Worm (Caenorhabditis elegans): ENCODE data around the gene Y69E1A.8.
A peak's percentile ranks its signal among the peaks of the same experiment; 100 is the strongest.
"Not testable (repeated sequence)": the region's sequence is repeated elsewhere in the genome, so short reads cannot be mapped to it uniquely, and the experiment has no call there.

The Y69E1A.8 gene

DNA sequence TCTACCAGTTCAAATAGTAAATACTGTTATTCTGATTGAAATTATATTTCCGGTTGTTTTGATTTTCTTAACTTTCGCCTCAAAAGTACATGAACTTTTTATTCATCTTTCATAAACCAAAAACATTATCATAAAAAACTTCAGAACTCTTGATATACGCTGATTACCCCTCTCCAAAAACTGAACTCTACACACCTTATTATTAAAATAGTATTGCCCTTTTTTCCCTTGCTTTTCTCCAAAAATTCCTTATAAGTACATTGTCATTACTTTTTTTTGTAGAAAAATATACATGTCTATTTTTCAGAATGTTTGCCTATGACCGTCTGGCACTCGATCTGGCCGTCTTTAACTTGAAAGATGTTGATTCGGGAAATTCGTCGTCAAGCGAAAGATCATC is 15.4 kb downstream of the Y69E1A.8 start, which contains the start of gene Y43E12A.2:
Gene Y43E12A.2 (plus strand): TSS at position 301 of the 400 bp plus-strand sequence.
- TF ChIP-seq egl-43 (GFP tag; IDR thresholded peaks at IDR 0.05) (no peak), fkh-10 (GFP tag; optimal IDR thresholded peaks at IDR 0.05) (no peak), unc-130 (GFP tag; optimal IDR thresholded peaks at IDR 0.05) (no peak), nhr-48 (tag; optimal IDR thresholded peaks at IDR 0.05) (no peak), arid-1 (GFP tag; conservative IDR thresholded peaks at IDR 0.05) (no peak), lin-13 (GFP tag; optimal IDR thresholded peaks at IDR 0.05) (no peak), saeg-2 (GFP tag; IDR thresholded peaks at IDR 0.05) (no peak), snpc-4 (tag; optimal IDR thresholded peaks at IDR 0.05) (no peak), ceh-20 (GFP tag; IDR thresholded peaks at IDR 0.05) (no peak), lim-7 (GFP tag; IDR thresholded peaks at IDR 0.05) (no peak), mep-1 (tag; optimal IDR thresholded peaks at IDR 0.05) (no peak)

DNA sequence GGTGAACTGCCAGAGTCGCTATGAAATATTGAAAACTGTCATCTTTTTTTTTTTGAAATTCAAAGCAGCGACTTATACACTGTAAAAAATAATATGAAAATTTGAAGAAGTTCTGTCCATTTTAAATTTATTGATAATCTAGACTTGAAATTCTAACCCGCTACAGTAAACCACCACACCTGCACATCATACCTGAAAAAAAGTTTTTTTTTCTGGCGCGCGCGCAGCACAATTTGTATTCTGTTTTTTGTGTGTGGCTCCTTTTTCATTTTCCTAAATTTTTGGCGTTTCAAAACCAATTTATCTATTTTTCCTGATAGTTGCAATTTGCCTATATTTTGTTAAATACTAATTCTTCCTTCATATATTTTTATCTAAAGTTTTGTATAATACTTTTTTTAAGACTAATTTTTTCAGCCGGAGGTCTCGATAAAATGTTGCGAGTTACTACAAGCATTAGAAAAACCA is 19.2 kb downstream of the Y69E1A.8 start, which contains the start of gene cyb-2.1:
Gene cyb-2.1 (plus strand): TSS at position 418 of the 468 bp plus-strand sequence.
- TF ChIP-seq snpc-4 (tag; optimal IDR thresholded peaks at IDR 0.05) (no peak), unc-130 (GFP tag; optimal IDR thresholded peaks at IDR 0.05) (peak; percentile 7), hlh-30 (tag; optimal IDR thresholded peaks at IDR 0.05; ENCODE audit: insufficient read depth) (no peak), mdl-1 (tag; optimal IDR thresholded peaks at IDR 0.05) (no peak)

DNA sequence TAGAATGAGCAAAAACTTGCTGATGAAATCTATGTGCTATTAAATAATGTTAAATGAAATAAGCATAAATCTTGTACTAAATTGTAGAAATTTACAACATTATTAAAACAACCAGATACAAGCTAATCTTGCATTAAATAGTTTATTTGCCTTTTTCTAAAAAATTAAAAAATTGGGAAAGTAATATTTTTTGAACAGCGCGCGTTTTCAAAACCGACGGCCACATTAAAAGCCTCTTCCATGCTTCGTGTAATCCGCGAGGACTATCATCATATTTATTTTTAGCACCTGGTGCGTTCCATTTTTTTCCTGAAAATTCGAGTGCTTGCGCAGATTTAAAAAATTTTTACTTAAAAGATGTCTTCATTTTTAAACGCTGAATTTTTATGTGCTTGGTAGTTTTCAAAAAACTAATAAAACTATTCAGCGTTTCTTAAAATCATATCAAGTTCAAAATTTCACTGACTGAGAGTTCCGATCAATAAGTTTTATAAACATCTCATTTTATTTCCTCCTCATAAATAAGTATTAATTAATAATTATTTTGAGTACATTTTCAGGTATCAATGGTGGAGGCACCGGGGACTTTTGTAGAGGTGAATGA is 21.0 kb downstream of the Y69E1A.8 start, which contains the start of gene Y43E12A.3:
Gene Y43E12A.3 (plus strand): TSS at position 554 of the 604 bp plus-strand sequence.
- TF ChIP-seq hlh-11 (tag; optimal IDR thresholded peaks at IDR 0.05); rbr-2 (tag; optimal IDR thresholded peaks at IDR 0.05); egl-43 (GFP tag; IDR thresholded peaks at IDR 0.05): not testable (repeated sequence)

DNA sequence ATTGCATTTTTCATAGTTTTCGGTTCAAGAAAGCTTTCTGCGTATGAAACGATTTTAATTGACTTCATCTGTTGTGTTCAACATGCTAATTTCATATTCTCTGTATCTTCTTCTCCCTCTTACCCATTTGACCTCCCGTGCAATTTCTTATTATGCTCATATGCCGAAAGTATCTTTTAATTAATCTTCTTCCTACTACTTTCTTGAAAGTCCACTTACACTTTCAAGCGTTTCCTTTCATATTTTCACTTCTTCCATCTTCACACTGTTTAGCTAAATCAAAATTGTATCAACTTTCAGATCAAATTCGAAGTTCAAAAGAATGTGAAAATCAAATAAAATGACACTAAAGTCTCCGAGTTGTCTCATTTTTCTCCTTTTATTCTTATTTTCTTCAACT is 24.3 kb downstream of the Y69E1A.8 start, which contains the start of gene F13H10.5:
Gene F13H10.5 (plus strand): TSS at position 301 of the 400 bp plus-strand sequence.
- TF ChIP-seq nhr-11 (tag; optimal IDR thresholded peaks at IDR 0.05) (no peak), F10B5.3 (tag; optimal IDR thresholded peaks at IDR 0.05) (no peak), daf-16 (GFP tag; optimal IDR thresholded peaks at IDR 0.05) (no peak), daf-16 (tag; optimal IDR thresholded peaks at IDR 0.05) (no peak), mdl-1 (tag; optimal IDR thresholded peaks at IDR 0.05) (no peak), snpc-1.2 (GFP tag; IDR thresholded peaks at IDR 0.05) (no peak), hlh-11 (tag; optimal IDR thresholded peaks at IDR 0.05) (no peak), duxl-1 (tag; optimal IDR thresholded peaks at IDR 0.05; ENCODE audit: poor library complexity) (no peak), nhr-41 (GFP tag; IDR thresholded peaks at IDR 0.05) (no peak), T20F7.1 (GFP tag; optimal IDR thresholded peaks at IDR 0.05) (no peak), lin-39 (tag; optimal IDR thresholded peaks at IDR 0.05) (no peak), mdt-29 (GFP tag; IDR thresholded peaks at IDR 0.05) (no peak), daf-8 (GFP tag; IDR thresholded peaks at IDR 0.05) (no peak), spr-1 (tag; optimal IDR thresholded peaks at IDR 0.05) (no peak), aha-1 (tag) (no peak), nhr-25 (tag; optimal IDR thresholded peaks at IDR 0.05; ENCODE audit: borderline replicate concordance, insufficient read depth) (no peak), ceh-44 (GFP tag; IDR thresholded peaks at IDR 0.05) (no peak), dmd-8 (GFP tag; IDR thresholded peaks at IDR 0.05) (no peak), ZK546.5 (tag; optimal IDR thresholded peaks at IDR 0.05) (no peak), nhr-76 (tag; optimal IDR thresholded peaks at IDR 0.05) (no peak), daf-19 (GFP tag; conservative IDR thresholded peaks at IDR 0.05) (no peak)
